Fruit fly (Drosophila melanogaster) whole organism, embryonic: ENCODE measurements around the gene CG7724.

ENCODE experiments used
- Antp ChIP-seq: fragments of 200-800 bp; sonication (Bioruptor generic); optimal IDR thresholded peaks from 3 replicates; lab custom pipeline; 2016; ENCODE audit warnings: missing biosample characterization, missing genetic modification characterization
- Atf3 ChIP-seq: fragments of 200-800 bp; sonication (Bioruptor generic); optimal IDR thresholded peaks from 3 replicates; lab custom pipeline; 2016; ENCODE audit warnings: missing biosample characterization, missing genetic modification characterization
- Bteb2 ChIP-seq: fragments of 200-800 bp; sonication (Bioruptor generic); optimal IDR thresholded peaks from 2 replicates; lab custom pipeline; 2016; ENCODE audit warnings: missing biosample characterization, missing genetic modification characterization
- CG10431 ChIP-seq: fragments of 200-800 bp; sonication (Bioruptor generic); optimal IDR thresholded peaks from 3 replicates; lab custom pipeline; 2018; ENCODE audit warnings: missing biosample characterization, mild to moderate bottlenecking, missing genetic modification characterization
- CG10654 ChIP-seq: fragments of 200-800 bp; sonication (Bioruptor generic); optimal IDR thresholded peaks from 2 replicates; lab custom pipeline; 2016; ENCODE audit warnings: missing biosample characterization, missing genetic modification characterization
- CG12659 ChIP-seq: fragments of 200-800 bp; sonication (Bioruptor generic); optimal IDR thresholded peaks from 3 replicates; lab custom pipeline; 2017; ENCODE audit warnings: mild to moderate bottlenecking, missing biosample characterization, missing genetic modification reagents, missing genetic modification characterization
- CG12942 ChIP-seq: fragments of 200-800 bp; sonication (Bioruptor generic); optimal IDR thresholded peaks from 3 replicates; lab custom pipeline; 2016; ENCODE audit warnings: missing biosample characterization, missing genetic modification characterization
- CG15514 ChIP-seq: fragments of 200-800 bp; sonication (Bioruptor generic); optimal IDR thresholded peaks from 3 replicates; lab custom pipeline; 2017; ENCODE audit warnings: missing biosample characterization, missing genetic modification characterization, mild to moderate bottlenecking, moderate library complexity, missing genetic modification reagents
- CG16779 ChIP-seq: fragments of 200-800 bp; sonication (Bioruptor generic); IDR thresholded peaks from 2 replicates; pipeline ENCODE4 v1.3.6; 2022; ENCODE audit warnings: missing biosample characterization, missing genetic modification characterization
- CG18599 ChIP-seq: fragments of 200-800 bp; sonication (Bioruptor generic); optimal IDR thresholded peaks from 3 replicates; lab custom pipeline; 2017; ENCODE audit warnings: missing biosample characterization, missing genetic modification characterization, mild to moderate bottlenecking, moderate library complexity, missing genetic modification reagents
- CG2875 ChIP-seq: fragments of 200-800 bp; sonication (Bioruptor generic); optimal IDR thresholded peaks from 2 replicates; lab custom pipeline; 2017; ENCODE audit warnings: missing biosample characterization, mild to moderate bottlenecking, missing genetic modification characterization, missing genetic modification reagents
- CG30403 ChIP-seq: fragments of 200-800 bp; sonication (Bioruptor generic); optimal IDR thresholded peaks from 3 replicates; lab custom pipeline; 2016; ENCODE audit warnings: missing biosample characterization, missing genetic modification characterization
- CG33557 ChIP-seq: fragments of 200-800 bp; sonication (Bioruptor generic); optimal IDR thresholded peaks from 2 replicates; lab custom pipeline; 2019; ENCODE audit warnings: missing biosample characterization, mild to moderate bottlenecking, missing genetic modification characterization, moderate library complexity
- CG34376 ChIP-seq: fragments of 200-800 bp; sonication (Bioruptor generic); optimal IDR thresholded peaks from 2 replicates; lab custom pipeline; 2018; ENCODE audit warnings: missing biosample characterization, mild to moderate bottlenecking, missing genetic modification characterization
- CG5180 ChIP-seq: fragments of 200-800 bp; sonication (Bioruptor generic); optimal IDR thresholded peaks from 3 replicates; lab custom pipeline; 2017; ENCODE audit warnings: missing biosample characterization, missing genetic modification characterization, mild to moderate bottlenecking, moderate library complexity, missing genetic modification reagents
- CG6813 ChIP-seq: fragments of 200-800 bp; sonication (Bioruptor generic); optimal IDR thresholded peaks from 2 replicates; lab custom pipeline; 2017; ENCODE audit warnings: missing biosample characterization, missing genetic modification characterization, mild to moderate bottlenecking, moderate library complexity, missing genetic modification reagents
- CG7357 ChIP-seq: fragments of 200-800 bp; sonication (Bioruptor generic); IDR thresholded peaks from 3 replicates; pipeline ENCODE4 v1.3.6; 2022; ENCODE audit warnings: missing biosample characterization, missing genetic modification characterization
- CG8089 ChIP-seq: fragments of 200-800 bp; sonication (Bioruptor generic); optimal IDR thresholded peaks from 3 replicates; lab custom pipeline; 2016; ENCODE audit warnings: missing biosample characterization, missing genetic modification characterization
- CG8765 ChIP-seq: fragments of 200-800 bp; sonication (Bioruptor generic); IDR thresholded peaks from 2 replicates; pipeline ENCODE4 v1.3.6; 2022; ENCODE audit warnings: missing biosample characterization, missing genetic modification characterization
- CG9876 ChIP-seq: fragments of 200-800 bp; sonication (Bioruptor generic); optimal IDR thresholded peaks from 2 replicates; lab custom pipeline; 2016; ENCODE audit warnings: missing biosample characterization, missing genetic modification characterization
- CG9932 ChIP-seq: fragments of 200-800 bp; sonication (Bioruptor generic); IDR thresholded peaks from 2 replicates; pipeline ENCODE4 v1.3.6; 2022; ENCODE audit warnings: missing biosample characterization, missing genetic modification characterization
- Camta ChIP-seq: fragments of 200-800 bp; sonication (Bioruptor generic); optimal IDR thresholded peaks from 2 replicates; lab custom pipeline; 2016; ENCODE audit warnings: missing biosample characterization, missing genetic modification characterization
- Deaf1 ChIP-seq: fragments of 200-800 bp; optimal IDR thresholded peaks from 3 replicates; lab custom pipeline; 2019; ENCODE audit warnings: missing biosample characterization, mild to moderate bottlenecking, missing genetic modification characterization, moderate library complexity
- Fer3 ChIP-seq: fragments of 200-800 bp; sonication (Bioruptor generic); optimal IDR thresholded peaks from 2 replicates; lab custom pipeline; 2018; ENCODE audit warnings: missing biosample characterization, mild to moderate bottlenecking, missing genetic modification characterization, moderate library complexity
- HLH3B ChIP-seq: fragments of 200-800 bp; sonication (Bioruptor generic); IDR thresholded peaks from 2 replicates; pipeline ENCODE4 v1.3.6; 2022; ENCODE audit warnings: missing biosample characterization, missing genetic modification characterization
- Hmr ChIP-seq: fragments of 200-800 bp; sonication (Bioruptor generic); optimal IDR thresholded peaks from 3 replicates; lab custom pipeline; 2017; ENCODE audit warnings: mild to moderate bottlenecking, missing biosample characterization, missing genetic modification reagents, missing genetic modification characterization
- Lhr ChIP-seq: fragments of 200-800 bp; sonication (Bioruptor generic); optimal IDR thresholded peaks from 3 replicates; lab custom pipeline; 2017; ENCODE audit warnings: mild to moderate bottlenecking, missing biosample characterization, missing genetic modification reagents, missing genetic modification characterization
- MTF-1 ChIP-seq: fragments of 200-800 bp; sonication (Bioruptor generic); optimal IDR thresholded peaks from 2 replicates; lab custom pipeline; 2018; ENCODE audit warnings: missing biosample characterization, mild to moderate bottlenecking, missing genetic modification characterization, borderline replicate concordance
- Max ChIP-seq: fragments of 200-800 bp; sonication (Bioruptor generic); optimal IDR thresholded peaks from 2 replicates; lab custom pipeline; 2016; ENCODE audit warnings: missing biosample characterization, mild to moderate bottlenecking, missing genetic modification characterization
- Mrtf ChIP-seq: fragments of 200-800 bp; sonication (Bioruptor generic); IDR thresholded peaks from 3 replicates; pipeline ENCODE4 v1.3.6; 2022; ENCODE audit warnings: missing biosample characterization, missing genetic modification characterization
- Vsx1 ChIP-seq: fragments of 200-800 bp; sonication (Bioruptor generic); optimal IDR thresholded peaks from 2 replicates; lab custom pipeline; 2017; ENCODE audit warnings: missing biosample characterization, mild to moderate bottlenecking, missing genetic modification characterization, missing genetic modification reagents
- Xbp1 ChIP-seq: fragments of 200-800 bp; sonication (Bioruptor generic); optimal IDR thresholded peaks from 3 replicates; lab custom pipeline; 2016; ENCODE audit warnings: missing biosample characterization, mild to moderate bottlenecking, missing genetic modification characterization
- abd-A ChIP-seq: fragments of 200-800 bp; sonication (Bioruptor generic); optimal IDR thresholded peaks from 3 replicates; lab custom pipeline; 2019; ENCODE audit warnings: missing biosample characterization, mild to moderate bottlenecking, missing genetic modification characterization, moderate library complexity
- az2 ChIP-seq: fragments of 200-800 bp; sonication (Bioruptor generic); optimal IDR thresholded peaks from 3 replicates; lab custom pipeline; 2016; ENCODE audit warnings: missing biosample characterization, missing genetic modification characterization
- bowl ChIP-seq: fragments of 200-800 bp; sonication (Bioruptor generic); IDR thresholded peaks from 2 replicates; pipeline ENCODE4 v1.3.6; 2022; ENCODE audit warnings: missing biosample characterization, missing genetic modification characterization
- cato ChIP-seq: fragments of 200-800 bp; sonication (Bioruptor generic); optimal IDR thresholded peaks from 2 replicates; lab custom pipeline; 2016; ENCODE audit warnings: missing biosample characterization, missing genetic modification characterization, borderline replicate concordance
- fd96Cb ChIP-seq: fragments of 200-800 bp; sonication (Bioruptor generic); optimal IDR thresholded peaks from 2 replicates; lab custom pipeline; 2018; ENCODE audit warnings: missing biosample characterization, mild to moderate bottlenecking, missing genetic modification characterization, moderate library complexity
- gfzf ChIP-seq: fragments of 200-800 bp; sonication (Bioruptor generic); optimal IDR thresholded peaks from 2 replicates; lab custom pipeline; 2016; ENCODE audit warnings: missing biosample characterization, mild to moderate bottlenecking, missing genetic modification characterization, moderate library complexity
- ind ChIP-seq: fragments of 200-800 bp; sonication (Bioruptor generic); optimal IDR thresholded peaks from 3 replicates; lab custom pipeline; 2016; ENCODE audit warnings: missing biosample characterization, missing genetic modification characterization
- ken ChIP-seq: fragments of 200-800 bp; sonication (Bioruptor generic); IDR thresholded peaks from 3 replicates; pipeline ENCODE4 v1.3.6; 2022; ENCODE audit warnings: missing biosample characterization, missing genetic modification characterization
- lilli ChIP-seq: fragments of 200-800 bp; sonication (Bioruptor generic); optimal IDR thresholded peaks from 3 replicates; lab custom pipeline; 2016; ENCODE audit warnings: missing biosample characterization, missing genetic modification characterization
- lola ChIP-seq, 3 experiments: fragments of >200 bp in 2 of 3; fragments of 200-800 bp in 1 of 3; sonication (Bioruptor generic) in 1 of 3; optimal IDR thresholded peaks; 2 replicates each; lab custom pipeline; 2017 to 2019; ENCODE audit warnings: missing biosample characterization in 3 of 3, missing genetic modification characterization in 3 of 3, mild to moderate bottlenecking in 1 of 3, moderate library complexity in 1 of 3
- maf-S ChIP-seq: fragments of 200-800 bp; sonication (Bioruptor generic); optimal IDR thresholded peaks from 2 replicates; lab custom pipeline; 2016; ENCODE audit warnings: missing biosample characterization, missing genetic modification characterization
- nerfin-2 ChIP-seq: fragments of 200-800 bp; sonication (Bioruptor generic); IDR thresholded peaks from 2 replicates; pipeline ENCODE4 v1.3.6; 2022; ENCODE audit warnings: missing biosample characterization, missing genetic modification characterization; ENCODE audit not compliant: partially characterized antibody
- psq ChIP-seq: fragments of 200-800 bp; sonication (Bioruptor generic); optimal IDR thresholded peaks from 2 replicates; lab custom pipeline; 2017; ENCODE audit warnings: missing biosample characterization, missing genetic modification characterization
- sisA ChIP-seq: fragments of 200-800 bp; sonication (Bioruptor generic); IDR thresholded peaks from 2 replicates; pipeline ENCODE4 v1.3.6; 2022; ENCODE audit warnings: missing biosample characterization, missing genetic modification characterization
- slou ChIP-seq: fragments of 200-800 bp; sonication (Bioruptor generic); optimal IDR thresholded peaks from 3 replicates; lab custom pipeline; 2016; ENCODE audit warnings: missing biosample characterization, missing genetic modification characterization
- tap ChIP-seq: fragments of 200-800 bp; optimal IDR thresholded peaks from 3 replicates; lab custom pipeline; 2019; ENCODE audit warnings: missing biosample characterization, mild to moderate bottlenecking, missing genetic modification characterization, moderate library complexity
- toy ChIP-seq: fragments of 200-800 bp; sonication (Bioruptor generic); IDR thresholded peaks from 2 replicates; pipeline ENCODE4 v1.3.6; 2022; ENCODE audit warnings: missing biosample characterization, missing genetic modification characterization
- yki ChIP-seq: fragments of >200 bp; optimal IDR thresholded peaks from 3 replicates; lab custom pipeline; 2018
- zfh1 ChIP-seq: fragments of 200-800 bp; sonication (Bioruptor generic); IDR thresholded peaks from 3 replicates; pipeline ENCODE4 v1.3.6; 2022; ENCODE audit warnings: missing biosample characterization, missing genetic modification characterization

The CG7724 gene

dm6 chr3L:17047811-17048239, 7.6 kb upstream of the CG7724 start (continued):
- TF ChIP-seq CG34376 (GFP tag; lab: Kevin White, UChicago) (no peak), Atf3 (GFP tag; lab: Kevin White, UChicago) (no peak), cato (GFP tag; lab: Kevin White, UChicago) (no peak), CG9932 (GFP tag; lab: Robert Waterston, UW) (no peak), CG6813 (GFP tag; lab: Kevin White, UChicago) (peak; percentile 62), Fer3 (tag; lab: Kevin White, UChicago) (no peak), sisA (GFP tag; lab: Robert Waterston, UW) (no peak), Antp (no peak), Bteb2 (no peak), CG9876 (GFP tag; lab: Kevin White, UChicago) (no peak), CG16779 (GFP tag; lab: Robert Waterston, UW) (no peak), CG15514 (no peak), CG12942 (no peak), Mrtf (no peak), lilli (GFP tag; lab: Kevin White, UChicago) (no peak), ind (GFP tag; lab: Kevin White, UChicago) (no peak), Hmr (GFP tag; lab: Kevin White, UChicago) (peak; percentile 42), Deaf1 (tag; lab: Kevin White, UChicago) (peak; percentile 20), zfh1 (GFP tag; lab: Robert Waterston, UW) (peak; percentile 53; the same call in 1 of the 3 replicates), yki (no peak), CG8089 (GFP tag; lab: Kevin White, UChicago) (no peak), CG2875 (peak; percentile 74), Max (no peak), Lhr (GFP tag; lab: Kevin White, UChicago) (peak; percentile 18), Xbp1 (no peak), CG5180 (GFP tag; lab: Kevin White, UChicago) (peak; percentile 41), toy (no peak), gfzf (GFP tag; lab: Kevin White, UChicago) (no peak), lola (GFP tag; optimal IDR thresholded peaks at IDR 0.05; lab: Kevin White, UChicago) (peak in 1 of 3 experiments; percentile 32), ken (no peak), HLH3B (no peak), CG12659 (GFP tag; lab: Kevin White, UChicago) (peak; percentile 17), Camta (GFP tag; lab: Kevin White, UChicago) (no peak), CG8765 (GFP tag; lab: Robert Waterston, UW) (no peak), fd96Cb (tag; lab: Kevin White, UChicago) (no peak), CG7357 (no peak), nerfin-2 (no peak), bowl (no peak), CG18599 (GFP tag; lab: Kevin White, UChicago) (peak; percentile 47), maf-S (GFP tag; lab: Kevin White, UChicago) (no peak), Vsx1 (GFP tag; lab: Kevin White, UChicago) (peak; percentile 39), abd-A (tag; lab: Kevin White, UChicago) (peak; percentile 11), CG30403 (GFP tag; lab: Kevin White, UChicago) (no peak), psq (GFP tag; lab: Kevin White, UChicago) (no peak), tap (no peak), az2 (GFP tag; lab: Kevin White, UChicago) (no peak), CG10431 (GFP tag; lab: Kevin White, UChicago) (peak; percentile 56), MTF-1 (no peak), slou (no peak), CG10654 (GFP tag; lab: Kevin White, UChicago) (no peak), CG33557 (peak; percentile 5)
